Worm (Caenorhabditis elegans) whole organism, L1 larva: ENCODE data around the gene C53D6.8.
A peak's percentile ranks its signal among the peaks of the same experiment; 100 is the strongest.

Experiments
- C04F5.9 ChIP-seq: sonication (generic microtip); optimal IDR thresholded peaks from 2 replicates; lab custom pipeline; 2016; ENCODE audit warnings: missing genetic modification characterization, missing compliant biosample characterization
- C16A3.4 ChIP-seq: fragments of 150-350 bp; optimal IDR thresholded peaks from 2 replicates; lab custom pipeline; 2014; ENCODE audit warnings: missing biosample characterization, missing genetic modification characterization
- ama-1 ChIP-seq: fragments of 150-350 bp; optimal IDR thresholded peaks from 2 replicates; lab custom pipeline; 2014
- ceh-63 ChIP-seq: fragments of 200-800 bp; sonication (Bioruptor generic); optimal IDR thresholded peaks from 2 replicates; lab custom pipeline; 2018; ENCODE audit warnings: mild to moderate bottlenecking, missing genetic modification characterization, missing compliant biosample characterization
- ceh-8 ChIP-seq: fragments of 200-800 bp; sonication (Bioruptor generic); optimal IDR thresholded peaks from 2 replicates; lab custom pipeline; 2018; ENCODE audit warnings: mild to moderate bottlenecking, missing genetic modification characterization, moderate library complexity, missing compliant biosample characterization
- ceh-82 ChIP-seq, 3 experiments: fragments of 150-350 bp in 1 of 3; sonication (generic microtip) in 2 of 3; optimal IDR thresholded peaks; 2 replicates each; lab custom pipeline; 2014 to 2017; ENCODE audit warnings: missing biosample characterization in 3 of 3, missing genetic modification characterization in 3 of 3
- dpl-1 ChIP-seq, 3 experiments: fragments of 150-350 bp in 2 of 3; sonication (generic microtip) in 1 of 3; optimal IDR thresholded peaks; 2 replicates each; lab custom pipeline; 2014 to 2017; ENCODE audit warnings: missing biosample characterization in 3 of 3, missing genetic modification characterization in 3 of 3, missing genetic modification reagents in 3 of 3
- efl-1 ChIP-seq, 4 experiments: fragments of 150-350 bp; optimal IDR thresholded peaks in 3 of 4; peaks in 1 of 4; 1 replicate in 1 of 4; 2 replicates in 3 of 4; lab custom pipeline; 2014; ENCODE audit warnings: missing biosample characterization in 2 of 4, missing genetic modification characterization in 2 of 4, missing genetic modification reagents in 2 of 4
- efl-3 ChIP-seq: fragments of 200-800 bp; sonication (Bioruptor generic); optimal IDR thresholded peaks from 2 replicates; lab custom pipeline; 2018; ENCODE audit warnings: mild to moderate bottlenecking, missing genetic modification characterization, missing compliant biosample characterization
- elt-2 ChIP-seq: sonication (generic microtip); optimal IDR thresholded peaks from 2 replicates; lab custom pipeline; 2016; ENCODE audit warnings: missing genetic modification characterization, mild to moderate bottlenecking, inconsistent platforms, missing compliant biosample characterization, missing genetic modification reagents
- elt-3 ChIP-seq, 6 experiments: fragments of 150-350 bp in 1 of 6; sonication (generic microtip); optimal IDR thresholded peaks; 2 replicates each; lab custom pipeline; 2017 to 2018; ENCODE audit warnings: missing biosample characterization in 6 of 6, missing genetic modification characterization in 6 of 6, inconsistent platforms in 1 of 6
- ets-5 ChIP-seq: fragments of 200-800 bp; sonication (Bioruptor generic); IDR thresholded peaks from 2 replicates; pipeline ENCODE4 v1.3.6; 2022; ENCODE audit warnings: missing genetic modification characterization, missing compliant biosample characterization
- fkh-10 ChIP-seq: sonication (generic microtip); optimal IDR thresholded peaks from 2 replicates; lab custom pipeline; 2017; ENCODE audit warnings: missing biosample characterization, missing genetic modification reagents, missing genetic modification characterization
- fkh-8 ChIP-seq: sonication (generic microtip); optimal IDR thresholded peaks from 2 replicates; lab custom pipeline; 2016; ENCODE audit warnings: mild to moderate bottlenecking, missing genetic modification characterization, missing compliant biosample characterization
- irx-1 ChIP-seq: sonication (generic microtip); optimal IDR thresholded peaks from 2 replicates; lab custom pipeline; 2016; ENCODE audit warnings: missing genetic modification characterization, missing compliant biosample characterization
- lin-14 ChIP-seq: fragments of 200-800 bp; sonication (Bioruptor generic); optimal IDR thresholded peaks from 2 replicates; lab custom pipeline; 2018; ENCODE audit warnings: mild to moderate bottlenecking, missing genetic modification characterization, moderate library complexity, missing compliant biosample characterization
- lir-3 ChIP-seq: sonication (generic microtip); optimal IDR thresholded peaks from 2 replicates; lab custom pipeline; 2016; ENCODE audit warnings: mild to moderate bottlenecking, missing genetic modification characterization, moderate library complexity, missing compliant biosample characterization; ENCODE audit not compliant: poor library complexity
- mef-2 ChIP-seq: fragments of 150-350 bp; optimal IDR thresholded peaks from 2 replicates; lab custom pipeline; 2014; ENCODE audit warnings: missing biosample characterization, missing genetic modification characterization
- nhr-11 ChIP-seq: fragments of 150-350 bp; optimal IDR thresholded peaks from 2 replicates; lab custom pipeline; 2014; ENCODE audit warnings: missing biosample characterization, missing genetic modification characterization
- nhr-12 ChIP-seq: sonication (generic microtip); optimal IDR thresholded peaks from 2 replicates; lab custom pipeline; 2017; ENCODE audit warnings: missing biosample characterization, missing genetic modification characterization
- nhr-28 ChIP-seq: fragments of 150-350 bp; optimal IDR thresholded peaks from 2 replicates; lab custom pipeline; 2014; ENCODE audit warnings: missing biosample characterization, missing genetic modification characterization
- nhr-47 ChIP-seq: sonication (generic microtip); optimal IDR thresholded peaks from 2 replicates; lab custom pipeline; 2016; ENCODE audit warnings: mild to moderate bottlenecking, missing genetic modification characterization, moderate library complexity, missing compliant biosample characterization
- nhr-71 ChIP-seq: sonication (generic microtip); optimal IDR thresholded peaks from 2 replicates; lab custom pipeline; 2016; ENCODE audit warnings: mild to moderate bottlenecking, missing genetic modification characterization, moderate library complexity, missing compliant biosample characterization
- nhr-85 ChIP-seq: sonication (generic microtip); peaks from one replicate; lab custom pipeline; 2016; ENCODE audit warnings: missing genetic modification characterization, inconsistent platforms, missing compliant biosample characterization
- pax-3 ChIP-seq: fragments of 200-800 bp; sonication (Bioruptor generic); optimal IDR thresholded peaks from 2 replicates; lab custom pipeline; 2018; ENCODE audit warnings: mild to moderate bottlenecking, missing genetic modification characterization, moderate library complexity, missing compliant biosample characterization
- rnt-1 ChIP-seq: sonication (generic microtip); optimal IDR thresholded peaks from 2 replicates; lab custom pipeline; 2016; ENCODE audit warnings: mild to moderate bottlenecking, missing genetic modification characterization, moderate library complexity, missing compliant biosample characterization
- sox-4 ChIP-seq: sonication (generic microtip); optimal IDR thresholded peaks from 2 replicates; lab custom pipeline; 2016; ENCODE audit warnings: missing genetic modification characterization, missing compliant biosample characterization
- tbx-2 ChIP-seq: sonication (generic microtip); optimal IDR thresholded peaks from 2 replicates; lab custom pipeline; 2016; ENCODE audit warnings: missing genetic modification characterization, missing compliant biosample characterization
- tlp-1 ChIP-seq: fragments of 150-350 bp; optimal IDR thresholded peaks from 2 replicates; lab custom pipeline; 2014; ENCODE audit warnings: missing biosample characterization, missing genetic modification characterization
- unc-130 ChIP-seq: fragments of 150-350 bp; optimal IDR thresholded peaks from 2 replicates; lab custom pipeline; 2017; ENCODE audit warnings: missing biosample characterization, missing genetic modification characterization, inconsistent platforms
- unc-30 ChIP-seq: sonication (generic microtip); optimal IDR thresholded peaks from 2 replicates; lab custom pipeline; 2017; ENCODE audit warnings: missing biosample characterization, missing genetic modification characterization
- unc-62 ChIP-seq: fragments of 150-350 bp; optimal IDR thresholded peaks from 2 replicates; lab custom pipeline; 2014; ENCODE audit warnings: missing biosample characterization, missing genetic modification reagents, missing genetic modification characterization
- xbp-1 ChIP-seq: sonication (generic microtip); optimal IDR thresholded peaks from 2 replicates; lab custom pipeline; 2016; ENCODE audit warnings: missing genetic modification characterization, missing compliant biosample characterization
- ztf-4 ChIP-seq: fragments of 150-350 bp; optimal IDR thresholded peaks from 2 replicates; lab custom pipeline; 2014; ENCODE audit warnings: missing biosample characterization, missing genetic modification characterization

The C53D6.8 gene

ce11 chrIV:9020840-9021239 lies 18.3 kb upstream of the C53D6.8 start, which contains the start of gene C53D6.4:
Gene C53D6.4, minus strand, starts transcription at chrIV:9020940.
- TF ChIP-seq nhr-11: no peak
- no peak for TF ChIP-seq ama-1 (lab: Kevin White, UChicago)
- TF ChIP-seq xbp-1: no peak
- no peak for TF ChIP-seq pax-3
- TF ChIP-seq ceh-82 (tag; optimal IDR thresholded peaks at IDR 0.05; lab: Kevin White, UChicago): no peak
- no peak for TF ChIP-seq unc-62 (GFP tag; lab: Kevin White, UChicago)
- no peak for TF ChIP-seq lir-3 (tag; lab: Kevin White, UChicago)
- TF ChIP-seq fkh-8 (tag; lab: Kevin White, UChicago): no peak
- no peak for TF ChIP-seq nhr-28 (tag; lab: Kevin White, UChicago)

- no peak for TF ChIP-seq ceh-8 (GFP tag; lab: Kevin White, UChicago)
- no peak for TF ChIP-seq ztf-4 (tag; lab: Kevin White, UChicago)
- no peak for TF ChIP-seq fkh-10 (GFP tag; lab: Kevin White, UChicago)
- no peak for TF ChIP-seq mef-2 (tag; lab: Kevin White, UChicago)
- TF ChIP-seq tbx-2 (tag; lab: Kevin White, UChicago): no peak
These were observed 13.9 kb upstream of the C53D6.8 start, which contains the start of gene acc-2 for ce11 chrIV:9016477-9016876. Gene acc-2, plus strand, starts transcription at chrIV:9016777.

- TF ChIP-seq unc-130 (tag; lab: Kevin White, UChicago) (no peak), nhr-85 (tag; lab: Kevin White, UChicago) (no peak), mef-2 (tag; lab: Kevin White, UChicago) (no peak), tlp-1 (no peak), pax-3 (no peak), C04F5.9 (no peak), ceh-63 (GFP tag; lab: Kevin White, UChicago) (no peak), nhr-71 (tag; lab: Kevin White, UChicago) (no peak), efl-3 (GFP tag; lab: Kevin White, UChicago) (no peak), ceh-8 (GFP tag; lab: Kevin White, UChicago) (no peak), fkh-10 (GFP tag; lab: Kevin White, UChicago) (no peak), efl-1 (optimal IDR thresholded peaks at IDR 0.05; lab: Kevin White, UChicago) (no peak), efl-1 (GFP tag; optimal IDR thresholded peaks at IDR 0.05 in 1 of 2; lab: Kevin White, UChicago) (peak in 1 of 2 experiments; percentile 71), lin-14 (GFP tag; lab: Kevin White, UChicago) (peak; percentile 5), sox-4 (no peak), nhr-47 (tag; lab: Kevin White, UChicago) (no peak), unc-30 (tag; lab: Kevin White, UChicago) (no peak), C16A3.4 (no peak), nhr-12 (no peak), dpl-1 (GFP tag; optimal IDR thresholded peaks at IDR 0.05; lab: Kevin White, UChicago) (no peak), elt-2 (tag; lab: Kevin White, UChicago) (peak; percentile 43), irx-1 (tag; lab: Kevin White, UChicago) (no peak), elt-3 (tag; optimal IDR thresholded peaks at IDR 0.05; lab: Kevin White, UChicago) (no peak)
- TF ChIP-seq, all 84 proteins: peak for 3
These were observed 7.7 kb upstream of the C53D6.8 start, which contains the start of gene C53D6.11 for ce11 chrIV:9010257-9010656. Gene C53D6.11, plus strand, starts transcription at chrIV:9010584.

- TF ChIP-seq rnt-1 (tag; lab: Kevin White, UChicago): peak; percentile 25
- TF ChIP-seq lin-14 (GFP tag; lab: Kevin White, UChicago): peak; percentile 40
- TF ChIP-seq nhr-71 (tag; lab: Kevin White, UChicago): peak; percentile 12
- no peak for TF ChIP-seq nhr-12
These were observed 5.4 kb upstream of the C53D6.8 start for ce11 chrIV:9007947-9008346.

ce11 chrIV:9005310-9005709 lies 2.8 kb upstream of the C53D6.8 start, which contains the start of gene unc-129:
Gene unc-129, minus strand, starts transcription at chrIV:9005410.
- TF ChIP-seq ets-5 (GFP tag; lab: Robert Waterston, UW) (no peak), C16A3.4 (no peak), efl-1 (optimal IDR thresholded peaks at IDR 0.05; lab: Kevin White, UChicago) (no peak), efl-1 (GFP tag; optimal IDR thresholded peaks at IDR 0.05 in 1 of 2; lab: Kevin White, UChicago) (peak in 1 of 2 experiments; percentile 38), nhr-71 (tag; lab: Kevin White, UChicago) (no peak), lin-14 (GFP tag; lab: Kevin White, UChicago) (peak; percentile 10)
